Fruit fly (Drosophila melanogaster) whole organism, adult: ENCODE data around the gene CG5608.
A peak's percentile ranks its signal among the peaks of the same experiment; 100 is the strongest.
"Not testable (repeated sequence)": the region's sequence is repeated elsewhere in the genome, so short reads cannot be mapped to it uniquely, and the experiment has no call there.

Experiments
- CG11617 ChIP-seq: fragments of 200-800 bp; sonication (Bioruptor generic); optimal IDR thresholded peaks from 2 replicates; lab custom pipeline; 2017; ENCODE audit warnings: mild to moderate bottlenecking, missing biosample characterization, missing genetic modification reagents, missing genetic modification characterization
- CG12768 ChIP-seq: fragments of 200-800 bp; sonication (Bioruptor generic); optimal IDR thresholded peaks from 2 replicates; lab custom pipeline; 2017; ENCODE audit warnings: missing biosample characterization, missing genetic modification characterization, mild to moderate bottlenecking, moderate library complexity, missing genetic modification reagents
- CG14711 ChIP-seq: fragments of 200-800 bp; sonication (Bioruptor generic); optimal IDR thresholded peaks from 2 replicates; lab custom pipeline; 2018; ENCODE audit warnings: missing biosample characterization, mild to moderate bottlenecking, missing genetic modification characterization, moderate library complexity
- CG1620 ChIP-seq: fragments of 200-800 bp; sonication (Bioruptor generic); optimal IDR thresholded peaks from 2 replicates; lab custom pipeline; 2016; ENCODE audit warnings: missing biosample characterization, missing genetic modification characterization
- CG33017 ChIP-seq: fragments of 200-800 bp; sonication (Bioruptor generic); optimal IDR thresholded peaks from 2 replicates; lab custom pipeline; 2018; ENCODE audit warnings: missing biosample characterization, mild to moderate bottlenecking, missing genetic modification characterization, moderate library complexity
- CG5204 ChIP-seq: fragments of 200-800 bp; sonication (Bioruptor generic); optimal IDR thresholded peaks from 2 replicates; lab custom pipeline; 2016; ENCODE audit warnings: missing biosample characterization, missing genetic modification characterization
- CG7045 ChIP-seq: fragments of 200-800 bp; sonication (Bioruptor generic); optimal IDR thresholded peaks from 2 replicates; lab custom pipeline; 2017; ENCODE audit warnings: missing biosample characterization, mild to moderate bottlenecking, missing genetic modification characterization
- CG7101 ChIP-seq: fragments of 200-800 bp; sonication (Bioruptor generic); optimal IDR thresholded peaks from 2 replicates; lab custom pipeline; 2018; ENCODE audit warnings: missing biosample characterization, mild to moderate bottlenecking, missing genetic modification characterization, moderate library complexity
- Clk ChIP-seq: fragments of 200-800 bp; sonication (Bioruptor generic); optimal IDR thresholded peaks from 2 replicates; lab custom pipeline; 2017; ENCODE audit warnings: missing biosample characterization, missing genetic modification characterization
- Crg-1 ChIP-seq: fragments of 200-800 bp; sonication (Bioruptor generic); optimal IDR thresholded peaks from 2 replicates; lab custom pipeline; 2016; ENCODE audit warnings: missing biosample characterization, missing genetic modification characterization
- Hr96 ChIP-seq: fragments of 200-800 bp; sonication (Bioruptor generic); optimal IDR thresholded peaks from 2 replicates; lab custom pipeline; 2016; ENCODE audit warnings: missing biosample characterization, missing genetic modification characterization
- Mnt ChIP-seq: fragments of 200-800 bp; sonication (Bioruptor generic); optimal IDR thresholded peaks from 2 replicates; lab custom pipeline; 2016; ENCODE audit warnings: missing biosample characterization, mild to moderate bottlenecking, missing genetic modification characterization
- bab1 ChIP-seq: fragments of 200-800 bp; sonication (Bioruptor generic); optimal IDR thresholded peaks from 3 replicates; lab custom pipeline; 2019; ENCODE audit warnings: missing biosample characterization, mild to moderate bottlenecking, missing genetic modification characterization, moderate library complexity
- cic ChIP-seq: fragments of 200-800 bp; sonication (Bioruptor generic); optimal IDR thresholded peaks from 2 replicates; lab custom pipeline; 2017; ENCODE audit warnings: missing biosample characterization, mild to moderate bottlenecking, missing genetic modification characterization, moderate library complexity
- cnc ChIP-seq, 2 experiments: fragments of >200 bp; optimal IDR thresholded peaks; 2 replicates each; lab custom pipeline; 2017
- kay ChIP-seq: fragments of 200-800 bp; sonication (Bioruptor generic); peaks from one replicate; lab custom pipeline; 2016; ENCODE audit warnings: missing biosample characterization, missing genetic modification characterization, borderline replicate concordance
- ovo ChIP-seq: fragments of 200-800 bp; sonication (Bioruptor generic); optimal IDR thresholded peaks from 2 replicates; lab custom pipeline; 2016; ENCODE audit warnings: missing biosample characterization, missing genetic modification characterization
- pad ChIP-seq: fragments of 200-800 bp; sonication (Bioruptor generic); optimal IDR thresholded peaks from 3 replicates; lab custom pipeline; 2017; ENCODE audit warnings: missing biosample characterization, missing genetic modification characterization, mild to moderate bottlenecking, moderate library complexity, missing genetic modification reagents
- tj ChIP-seq: fragments of 200-800 bp; sonication (Bioruptor generic); optimal IDR thresholded peaks from 3 replicates; lab custom pipeline; 2017; ENCODE audit warnings: missing biosample characterization, mild to moderate bottlenecking, missing genetic modification characterization, moderate library complexity
- toe ChIP-seq: fragments of 200-800 bp; sonication (Bioruptor generic); optimal IDR thresholded peaks from 2 replicates; lab custom pipeline; 2016; ENCODE audit warnings: missing biosample characterization, missing genetic modification characterization

Gene CG5608

DNA sequence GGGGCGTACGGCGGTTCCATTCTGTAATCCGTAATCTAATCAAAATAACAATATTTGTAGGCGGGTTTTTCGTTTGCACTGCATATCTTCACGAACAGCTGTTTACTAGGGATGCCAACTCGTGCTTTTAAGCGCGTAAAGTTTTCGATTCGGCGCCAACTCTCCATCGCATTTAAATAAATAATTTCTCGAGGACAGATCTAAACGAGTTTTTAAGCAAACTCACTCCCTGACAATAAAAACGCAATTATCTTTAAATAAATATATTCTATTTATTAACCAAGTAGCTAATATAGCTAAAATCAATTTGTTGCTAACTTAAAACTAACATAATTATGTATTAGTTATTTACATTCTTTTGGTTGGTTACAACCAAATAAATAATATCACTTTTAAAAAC lies at the start of gene CG5608:
Gene CG5608, minus strand, starts transcription at position 101 of the 400 bp plus-strand sequence.
- not testable (repeated sequence) for TF ChIP-seq CG7101 (tag; lab: Kevin White, UChicago); CG33017 (tag; lab: Kevin White, UChicago); toe (GFP tag; lab: Kevin White, UChicago)

DNA sequence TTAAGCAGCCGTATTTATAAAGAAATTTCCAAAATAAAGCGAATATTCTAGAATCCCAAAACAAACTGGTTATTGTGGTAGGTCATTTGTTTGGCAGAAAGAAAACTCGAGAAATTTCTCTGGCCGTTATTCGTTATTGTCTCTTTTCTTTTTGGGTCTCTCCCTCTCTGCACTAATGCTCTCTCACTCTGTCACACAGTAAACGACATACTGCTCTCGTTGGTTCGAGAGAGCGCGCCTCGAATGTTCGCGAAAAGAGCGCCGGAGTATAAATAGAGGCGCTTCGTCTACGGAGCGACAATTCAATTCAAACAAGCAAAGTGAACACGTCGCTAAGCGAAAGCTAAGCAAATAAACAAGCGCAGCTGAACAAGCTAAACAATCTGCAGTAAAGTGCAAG lies 43.7 kb upstream of the CG5608 start, which contains the start of gene Hsp70Bc:
Gene Hsp70Bc, plus strand, starts transcription at position 301 of the 400 bp plus-strand sequence.
- TF ChIP-seq Crg-1; CG1620 (GFP tag; lab: Kevin White, UChicago); cnc (optimal IDR thresholded peaks at IDR 0.05; lab: Kevin White, UChicago): not testable (repeated sequence)

DNA sequence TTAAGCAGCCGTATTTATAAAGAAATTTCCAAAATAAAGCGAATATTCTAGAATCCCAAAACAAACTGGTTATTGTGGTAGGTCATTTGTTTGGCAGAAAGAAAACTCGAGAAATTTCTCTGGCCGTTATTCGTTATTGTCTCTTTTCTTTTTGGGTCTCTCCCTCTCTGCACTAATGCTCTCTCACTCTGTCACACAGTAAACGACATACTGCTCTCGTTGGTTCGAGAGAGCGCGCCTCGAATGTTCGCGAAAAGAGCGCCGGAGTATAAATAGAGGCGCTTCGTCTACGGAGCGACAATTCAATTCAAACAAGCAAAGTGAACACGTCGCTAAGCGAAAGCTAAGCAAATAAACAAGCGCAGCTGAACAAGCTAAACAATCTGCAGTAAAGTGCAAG lies 40.4 kb upstream of the CG5608 start, which contains the start of gene Hsp70Bb:
Gene Hsp70Bb, plus strand, starts transcription at position 301 of the 400 bp plus-strand sequence.
- not testable (repeated sequence) for TF ChIP-seq pad, Hr96, kay (GFP tag; lab: Kevin White, UChicago)

DNA sequence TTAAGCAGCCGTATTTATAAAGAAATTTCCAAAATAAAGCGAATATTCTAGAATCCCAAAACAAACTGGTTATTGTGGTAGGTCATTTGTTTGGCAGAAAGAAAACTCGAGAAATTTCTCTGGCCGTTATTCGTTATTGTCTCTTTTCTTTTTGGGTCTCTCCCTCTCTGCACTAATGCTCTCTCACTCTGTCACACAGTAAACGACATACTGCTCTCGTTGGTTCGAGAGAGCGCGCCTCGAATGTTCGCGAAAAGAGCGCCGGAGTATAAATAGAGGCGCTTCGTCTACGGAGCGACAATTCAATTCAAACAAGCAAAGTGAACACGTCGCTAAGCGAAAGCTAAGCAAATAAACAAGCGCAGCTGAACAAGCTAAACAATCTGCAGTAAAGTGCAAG lies 37.1 kb upstream of the CG5608 start, which contains the start of gene Hsp70Bbb:
Gene Hsp70Bbb, plus strand, starts transcription at position 301 of the 400 bp plus-strand sequence.
- not testable (repeated sequence) for TF ChIP-seq CG7045 (GFP tag; lab: Kevin White, UChicago); CG7101 (tag; lab: Kevin White, UChicago); kay (GFP tag; lab: Kevin White, UChicago)

- TF ChIP-seq CG1620 (GFP tag; lab: Kevin White, UChicago); pad (GFP tag; lab: Kevin White, UChicago); Crg-1: not testable (repeated sequence)
These were observed 2.6 kb upstream of the CG5608 start, which contains the start of gene Hsp70Ba for dm6 chr3R:12467675-12468074. TSS of gene Hsp70Ba (minus strand) at chr3R:12467776.

DNA sequence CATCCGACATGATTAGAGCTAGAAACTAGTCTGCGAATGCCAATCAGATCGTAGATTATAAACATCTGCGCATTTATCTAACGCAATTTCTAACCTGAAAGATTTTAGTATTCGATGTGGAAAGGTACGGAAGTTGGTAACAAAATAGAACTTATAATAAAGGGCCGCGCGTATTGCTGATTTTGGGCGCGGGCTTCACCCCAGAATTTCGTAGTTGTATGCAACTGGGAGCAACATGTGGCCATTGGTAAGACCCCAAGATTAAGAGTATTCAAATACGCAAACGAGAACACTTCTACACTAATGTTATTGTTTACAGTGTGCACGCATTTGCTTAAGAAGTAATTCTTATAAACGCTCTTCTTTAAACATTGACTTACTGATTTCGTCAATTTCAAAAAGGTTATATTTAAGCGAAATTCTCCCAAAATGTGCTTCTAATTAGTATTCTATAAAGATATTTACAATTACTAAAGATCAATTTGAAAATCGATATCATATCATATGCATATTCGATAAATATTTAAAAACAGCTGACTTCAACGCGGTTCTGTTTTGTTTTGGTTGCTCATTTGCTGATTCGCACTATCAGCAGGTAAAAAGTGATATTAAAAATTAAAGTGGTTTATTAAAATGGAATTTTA lies 5.1 kb downstream of the CG5608 start, which contains the start of the genes CG5961 and Polr3C:
Gene CG5961, minus strand, starts transcription at position 416 of the 644 bp plus-strand sequence.
Gene Polr3C, plus strand, starts transcription at position 536 of the 644 bp plus-strand sequence.
- TF ChIP-seq CG1620 (GFP tag; lab: Kevin White, UChicago): no peak
- TF ChIP-seq CG7101 (tag; lab: Kevin White, UChicago): peak; percentile 16
- no peak for TF ChIP-seq ovo (GFP tag; lab: Kevin White, UChicago)
- peak; percentile 39 for TF ChIP-seq cic (GFP tag; lab: Kevin White, UChicago)
- TF ChIP-seq Mnt (GFP tag; lab: Kevin White, UChicago): peak; percentile 82
- peak; percentile 49 for TF ChIP-seq bab1 (GFP tag; lab: Kevin White, UChicago)
- peak; percentile 85 for TF ChIP-seq tj

DNA sequence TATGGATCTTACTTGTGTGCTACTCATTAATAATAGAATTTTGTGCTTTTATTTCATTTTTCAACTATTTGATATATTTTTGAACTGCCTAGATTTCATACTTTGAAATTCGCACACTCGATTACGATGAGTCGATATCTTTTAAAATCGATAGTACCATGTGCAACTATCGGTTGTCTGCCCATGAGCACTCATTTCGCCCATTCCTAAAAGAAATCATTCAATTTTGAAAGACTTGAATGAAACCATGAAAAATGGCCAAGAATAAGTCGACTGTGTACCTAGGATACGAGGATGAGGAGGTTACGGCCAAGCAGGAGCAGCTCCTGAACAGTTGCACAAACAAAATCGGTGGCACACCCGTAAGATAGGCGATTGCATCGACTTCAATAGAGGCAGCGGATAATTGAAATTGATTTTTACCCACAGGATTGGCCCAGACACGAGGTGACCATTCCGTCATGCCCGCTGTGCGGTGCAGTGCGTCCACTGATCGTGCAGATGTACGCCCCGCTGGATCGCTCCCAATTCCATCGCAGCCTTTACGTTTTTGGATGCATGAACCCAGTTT lies 8.6 kb downstream of the CG5608 start, which contains the start of gene trus:
Gene trus, plus strand, starts transcription at position 204 of the 571 bp plus-strand sequence.
- TF ChIP-seq CG12768 (no peak), CG1620 (GFP tag; lab: Kevin White, UChicago) (no peak), pad (GFP tag; lab: Kevin White, UChicago) (no peak), cic (GFP tag; lab: Kevin White, UChicago) (no peak), CG7101 (tag; lab: Kevin White, UChicago) (peak; percentile 10), tj (no peak), CG7045 (GFP tag; lab: Kevin White, UChicago) (no peak), Mnt (GFP tag; lab: Kevin White, UChicago) (peak; percentile 84), Clk (GFP tag; lab: Kevin White, UChicago) (no peak), CG5204 (GFP tag; lab: Kevin White, UChicago) (no peak), ovo (GFP tag; lab: Kevin White, UChicago) (no peak), cnc (optimal IDR thresholded peaks at IDR 0.05; lab: Kevin White, UChicago) (no peak), CG11617 (GFP tag; lab: Kevin White, UChicago) (no peak), Hr96 (GFP tag; lab: Kevin White, UChicago) (no peak), CG33017 (tag; lab: Kevin White, UChicago) (no peak), CG14711 (tag; lab: Kevin White, UChicago) (no peak), toe (GFP tag; lab: Kevin White, UChicago) (no peak), kay (GFP tag; lab: Kevin White, UChicago) (no peak), Crg-1 (no peak), bab1 (GFP tag; lab: Kevin White, UChicago) (peak; percentile 64)
